Fruit fly (Drosophila melanogaster) whole organism, wandering third instar larva: ENCODE data around the gene mus304.

Experiments used
- Abd-B ChIP-seq: fragments of >200 bp; optimal IDR thresholded peaks from 2 replicates; lab custom pipeline; 2017; ENCODE audit warnings: missing biosample characterization, missing genetic modification characterization
- CG32264 ChIP-seq: fragments of 200-800 bp; sonication (Bioruptor generic); optimal IDR thresholded peaks from 2 replicates; lab custom pipeline; 2016; ENCODE audit warnings: missing biosample characterization, missing genetic modification characterization
- CG9705 ChIP-seq: fragments of 200-800 bp; sonication (Bioruptor generic); optimal IDR thresholded peaks from 2 replicates; lab custom pipeline; 2018; ENCODE audit warnings: missing biosample characterization, mild to moderate bottlenecking, missing genetic modification characterization
- CrebA ChIP-seq: fragments of 200-800 bp; sonication (Bioruptor generic); optimal IDR thresholded peaks from 2 replicates; lab custom pipeline; 2016; ENCODE audit warnings: missing biosample characterization, mild to moderate bottlenecking, missing genetic modification characterization, borderline replicate concordance
- Dfd ChIP-seq: fragments of >200 bp; optimal IDR thresholded peaks from 2 replicates; lab custom pipeline; 2017; ENCODE audit warnings: missing biosample characterization, missing genetic modification characterization
- Dif ChIP-seq: fragments of 200-275, 200-300 bp; sonication (Bioruptor generic); optimal IDR thresholded peaks from 2 replicates; lab custom pipeline; 2018; ENCODE audit warnings: missing biosample characterization, missing genetic modification characterization; ENCODE audit not compliant: partially characterized antibody
- GATAd ChIP-seq: sonication (Bioruptor generic); optimal IDR thresholded peaks from 2 replicates; lab custom pipeline; 2016; ENCODE audit warnings: missing biosample characterization, missing genetic modification characterization
- HLH106 ChIP-seq: fragments of 200-800 bp; optimal IDR thresholded peaks from 3 replicates; lab custom pipeline; 2019; ENCODE audit warnings: missing biosample characterization, mild to moderate bottlenecking, missing genetic modification characterization, moderate library complexity
- Hnf4 ChIP-seq: fragments of 200-800 bp; sonication (Bioruptor generic); optimal IDR thresholded peaks from 2 replicates; lab custom pipeline; 2016; ENCODE audit warnings: missing biosample characterization, mild to moderate bottlenecking, missing genetic modification characterization
- Hr78 ChIP-seq: fragments of >200 bp; optimal IDR thresholded peaks from 2 replicates; lab custom pipeline; 2017; ENCODE audit warnings: missing biosample characterization, missing genetic modification characterization
- Hr83 ChIP-seq: fragments of 200-300 bp; sonication (Bioruptor generic); optimal IDR thresholded peaks from 2 replicates; lab custom pipeline; 2016; ENCODE audit warnings: missing biosample characterization, mild to moderate bottlenecking, missing genetic modification characterization, moderate library complexity; ENCODE audit not compliant: poor library complexity, severe bottlenecking
- Jra ChIP-seq: sonication (Bioruptor generic); optimal IDR thresholded peaks from 2 replicates; lab custom pipeline; 2016; ENCODE audit warnings: missing biosample characterization, missing genetic modification characterization
- Mio ChIP-seq: sonication (Bioruptor generic); optimal IDR thresholded peaks from 2 replicates; lab custom pipeline; 2016; ENCODE audit warnings: missing biosample characterization, missing genetic modification characterization
- Myc ChIP-seq: fragments of >200 bp; optimal IDR thresholded peaks from 2 replicates; lab custom pipeline; 2017
- N ChIP-seq: fragments of >200 bp; optimal IDR thresholded peaks from 2 replicates; lab custom pipeline; 2018; ENCODE audit warnings: missing biosample characterization, missing external identifiers, missing genetic modification characterization
- OdsH ChIP-seq: fragments of 200-800 bp; sonication (Bioruptor generic); optimal IDR thresholded peaks from 2 replicates; lab custom pipeline; 2016; ENCODE audit warnings: missing biosample characterization, mild to moderate bottlenecking, missing genetic modification characterization
- Rel ChIP-seq, 2 experiments: fragments of 200-800 bp; sonication (Bioruptor generic) in 1 of 2; optimal IDR thresholded peaks; 2 replicates in 1 of 2; 3 replicates in 1 of 2; lab custom pipeline; 2016 to 2019; ENCODE audit warnings: mild to moderate bottlenecking in 2 of 2, missing biosample characterization in 2 of 2, missing genetic modification characterization in 2 of 2, moderate library complexity in 1 of 2
- Sp1 ChIP-seq: fragments of 200-800 bp; sonication (Bioruptor generic); optimal IDR thresholded peaks from 3 replicates; lab custom pipeline; 2019; ENCODE audit warnings: missing biosample characterization, mild to moderate bottlenecking, missing genetic modification characterization, moderate library complexity
- Vsx2 ChIP-seq: fragments of 200-300, 225-300 bp; sonication (Bioruptor generic); optimal IDR thresholded peaks from 2 replicates; lab custom pipeline; 2018; ENCODE audit warnings: missing biosample characterization, missing genetic modification characterization; ENCODE audit not compliant: partially characterized antibody
- br ChIP-seq: fragments of 200-800 bp; sonication (Bioruptor generic); optimal IDR thresholded peaks from 2 replicates; lab custom pipeline; 2016; ENCODE audit warnings: missing biosample characterization, missing genetic modification characterization
- brk ChIP-seq: fragments of 200-800 bp; sonication (Bioruptor generic); optimal IDR thresholded peaks from 2 replicates; lab custom pipeline; 2016; ENCODE audit warnings: missing biosample characterization, mild to moderate bottlenecking, missing genetic modification characterization
- dl ChIP-seq, 2 experiments: fragments of 175-275, 200-275 bp in 1 of 2; fragments of 200-275 bp in 1 of 2; sonication (Bioruptor generic); optimal IDR thresholded peaks; lab custom pipeline; 2018; ENCODE audit warnings: mild to moderate bottlenecking in 2 of 2, missing biosample characterization in 2 of 2, missing genetic modification characterization in 2 of 2, moderate library complexity in 2 of 2; ENCODE audit not compliant: partially characterized antibody in 2 of 2, insufficient read depth in 1 of 2
- dmrt93B ChIP-seq: fragments of 200-800 bp; sonication (Bioruptor generic); optimal IDR thresholded peaks from 2 replicates; lab custom pipeline; 2018; ENCODE audit warnings: missing biosample characterization, mild to moderate bottlenecking, missing genetic modification characterization
- dsf ChIP-seq: sonication (Bioruptor generic); optimal IDR thresholded peaks from 2 replicates; lab custom pipeline; 2016; ENCODE audit warnings: missing biosample characterization, missing genetic modification characterization, borderline replicate concordance
- ey ChIP-seq: fragments of 200-800 bp; sonication (Bioruptor generic); optimal IDR thresholded peaks from 2 replicates; lab custom pipeline; 2016; ENCODE audit warnings: missing biosample characterization, missing genetic modification characterization
- foxo ChIP-seq, 2 experiments: fragments of 200-800 bp; sonication (Bioruptor generic); optimal IDR thresholded peaks; 2 replicates in 1 of 2; 3 replicates in 1 of 2; lab custom pipeline; 2016 to 2017; ENCODE audit warnings: missing biosample characterization in 2 of 2, missing genetic modification characterization in 2 of 2
- fru ChIP-seq: fragments of 200-800 bp; sonication (Bioruptor generic); optimal IDR thresholded peaks from 3 replicates; lab custom pipeline; 2016; ENCODE audit warnings: missing biosample characterization, mild to moderate bottlenecking, missing genetic modification characterization
- h ChIP-seq: fragments of 200-800 bp; sonication (Bioruptor generic); optimal IDR thresholded peaks from 3 replicates; lab custom pipeline; 2016; ENCODE audit warnings: missing biosample characterization, mild to moderate bottlenecking, missing genetic modification characterization
- jim ChIP-seq: fragments of 175-275, 200-325 bp; sonication (Bioruptor generic); optimal IDR thresholded peaks from 2 replicates; lab custom pipeline; 2016; ENCODE audit warnings: missing biosample characterization, mild to moderate bottlenecking, missing genetic modification characterization
- lola ChIP-seq: fragments of >200 bp; optimal IDR thresholded peaks from 2 replicates; lab custom pipeline; 2017; ENCODE audit warnings: missing biosample characterization, missing genetic modification characterization
- pan ChIP-seq: fragments of >200 bp; optimal IDR thresholded peaks from 2 replicates; lab custom pipeline; 2017
- psq ChIP-seq: fragments of 200-800 bp; sonication (Bioruptor generic); optimal IDR thresholded peaks from 3 replicates; lab custom pipeline; 2017; ENCODE audit warnings: missing biosample characterization, mild to moderate bottlenecking, missing genetic modification characterization, moderate library complexity
- rgr ChIP-seq: fragments of 200-800 bp; sonication (Bioruptor generic); optimal IDR thresholded peaks from 3 replicates; lab custom pipeline; 2016; ENCODE audit warnings: missing biosample characterization, mild to moderate bottlenecking, missing genetic modification characterization
- sage ChIP-seq: fragments of 200-800 bp; sonication (Bioruptor generic); optimal IDR thresholded peaks from 2 replicates; lab custom pipeline; 2016; ENCODE audit warnings: missing biosample characterization, mild to moderate bottlenecking, missing genetic modification characterization
- sv ChIP-seq: fragments of 200-800 bp; sonication (Bioruptor generic); optimal IDR thresholded peaks from 3 replicates; lab custom pipeline; 2016; ENCODE audit warnings: missing biosample characterization, missing genetic modification characterization
- tai ChIP-seq: sonication (Bioruptor generic); optimal IDR thresholded peaks from 2 replicates; lab custom pipeline; 2016; ENCODE audit warnings: missing biosample characterization, missing genetic modification characterization
- usp ChIP-seq: fragments of >200 bp; optimal IDR thresholded peaks from 2 replicates; lab custom pipeline; 2017; ENCODE audit warnings: missing biosample characterization, missing genetic modification characterization
- woc ChIP-seq: sonication (Bioruptor generic); optimal IDR thresholded peaks from 2 replicates; lab custom pipeline; 2016; ENCODE audit warnings: missing biosample characterization, mild to moderate bottlenecking, missing genetic modification characterization

mus304 gene

DNA sequence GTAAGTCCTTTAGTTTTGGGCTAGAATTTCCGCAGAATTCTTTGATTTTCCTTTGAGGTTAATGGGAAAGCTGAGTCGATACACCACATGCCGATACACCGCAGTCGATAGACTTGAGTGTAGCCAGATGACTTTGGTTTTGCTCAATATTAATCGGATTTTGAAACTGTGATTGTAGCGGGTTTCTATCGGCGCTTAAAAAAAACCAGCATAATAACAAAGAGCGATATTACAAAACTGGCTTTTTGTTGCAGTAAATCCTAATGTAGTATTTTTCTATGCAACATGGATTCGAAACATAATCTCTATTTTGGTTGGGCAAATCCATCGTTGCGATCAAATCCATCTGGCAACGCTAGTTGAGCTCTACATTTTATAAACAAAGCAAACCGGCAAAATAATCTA is at the start of gene mus304, which contains the start of gene Polr3D:
Gene mus304, plus strand, starts transcription at position 356 of the 405 bp plus-strand sequence.
Gene Polr3D, minus strand, starts transcription at position 116 of the 405 bp plus-strand sequence.
- TF ChIP-seq psq (GFP tag; lab: Kevin White, UChicago) (peak; percentile 19), foxo (GFP tag; optimal IDR thresholded peaks at IDR 0.05; lab: Kevin White, UChicago) (peak in 1 of 2 experiments; percentile 51), h (GFP tag; lab: Kevin White, UChicago) (peak; percentile 40), dsf (GFP tag; lab: Kevin White, UChicago) (peak; percentile 13), ey (GFP tag; lab: Kevin White, UChicago) (peak; percentile 47), dmrt93B (no peak), CrebA (GFP tag; lab: Kevin White, UChicago) (no peak), Mio (GFP tag; lab: Kevin White, UChicago) (no peak), Dfd (GFP tag; lab: Kevin White, UChicago) (no peak), pan (lab: Kevin White, UChicago) (no peak), usp (GFP tag; lab: Kevin White, UChicago) (no peak), Rel (GFP tag; optimal IDR thresholded peaks at IDR 0.05; lab: Kevin White, UChicago) (no peak), Rel (tag; optimal IDR thresholded peaks at IDR 0.05; lab: Kevin White, UChicago) (peak; percentile 1), dl (GFP tag; optimal IDR thresholded peaks at IDR 0.05; lab: Kevin White, UChicago; ENCODE audit: insufficient read depth in 1 of 2, partially characterized antibody in 2 of 2) (no peak), HLH106 (tag; lab: Kevin White, UChicago) (peak; percentile 61), rgr (peak; percentile 23), N (GFP tag; lab: Kevin White, UChicago) (no peak), CG9705 (GFP tag; lab: Kevin White, UChicago) (peak; percentile 65), br (no peak), lola (GFP tag; lab: Kevin White, UChicago) (no peak), Hnf4 (GFP tag; lab: Kevin White, UChicago) (peak; percentile 20), Hr78 (no peak), tai (GFP tag; lab: Kevin White, UChicago) (no peak), brk (GFP tag; lab: Kevin White, UChicago) (no peak), Hr83 (GFP tag; lab: Kevin White, UChicago) (no peak), OdsH (peak; percentile 24), Sp1 (GFP tag; lab: Kevin White, UChicago) (peak; percentile 28), Myc (no peak), Vsx2 (no peak), Jra (no peak), sage (GFP tag; lab: Kevin White, UChicago) (no peak), sv (GFP tag; lab: Kevin White, UChicago) (no peak), woc (GFP tag; lab: Kevin White, UChicago) (no peak), GATAd (no peak), CG32264 (GFP tag; lab: Kevin White, UChicago) (no peak), fru (GFP tag; lab: Kevin White, UChicago) (peak; percentile 18), Dif (no peak), jim (GFP tag; lab: Kevin White, UChicago) (no peak), Abd-B (GFP tag; lab: Kevin White, UChicago) (no peak)

DNA sequence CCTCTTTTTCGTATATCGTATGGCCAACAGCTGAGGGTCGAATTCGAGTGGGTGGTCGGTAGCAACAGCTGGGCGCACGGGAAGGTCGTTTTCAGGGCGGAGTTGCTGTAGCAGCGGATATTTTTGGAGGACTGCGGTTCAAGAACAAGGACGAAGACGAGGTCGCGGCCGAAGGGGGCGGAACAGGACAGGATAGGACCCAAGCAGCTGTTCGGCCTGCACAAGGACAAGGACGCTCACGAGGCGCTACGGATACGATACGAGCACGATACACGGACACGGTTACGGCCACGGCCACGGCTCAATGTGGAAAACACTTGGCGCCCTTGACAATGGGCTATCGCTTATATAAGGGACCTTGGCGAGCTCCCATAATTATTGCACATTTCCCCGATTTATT is 48.4 kb upstream of the mus304 start:
- no peak for TF ChIP-seq pan (lab: Kevin White, UChicago)
- TF ChIP-seq Jra: no peak
- TF ChIP-seq HLH106 (tag; lab: Kevin White, UChicago): no peak
- no peak for TF ChIP-seq fru (GFP tag; lab: Kevin White, UChicago)
- TF ChIP-seq Hr78: no peak
- TF ChIP-seq woc (GFP tag; lab: Kevin White, UChicago): no peak
- TF ChIP-seq brk (GFP tag; lab: Kevin White, UChicago): no peak
- TF ChIP-seq, all 38 proteins: peak for 0
